Fruit fly (Drosophila melanogaster): ENCODE measurements around the gene CG9717.

- TF ChIP-seq CG14655 (GFP tag; optimal IDR thresholded peaks at IDR 0.05) (no peak), CG9948 (tag; optimal IDR thresholded peaks at IDR 0.05) (no peak), CG34367 (tag; optimal IDR thresholded peaks at IDR 0.05) (no peak), CG10348 (GFP tag; IDR thresholded peaks at IDR 0.05) (no peak), EcR (GFP tag; optimal IDR thresholded peaks at IDR 0.05) (no peak), CG15710 (tag; optimal IDR thresholded peaks at IDR 0.05) (no peak), CG12605 (GFP tag; IDR thresholded peaks at IDR 0.05) (no peak), CG32121 (GFP tag; IDR thresholded peaks at IDR 0.05) (no peak)
Measured at dm6 chr3R:30605889-30606288, 18.8 kb upstream of the CG9717 start, which contains the start of gene CG31016.

Measured in whole organism, pupa.